In the genomic region with DNA sequence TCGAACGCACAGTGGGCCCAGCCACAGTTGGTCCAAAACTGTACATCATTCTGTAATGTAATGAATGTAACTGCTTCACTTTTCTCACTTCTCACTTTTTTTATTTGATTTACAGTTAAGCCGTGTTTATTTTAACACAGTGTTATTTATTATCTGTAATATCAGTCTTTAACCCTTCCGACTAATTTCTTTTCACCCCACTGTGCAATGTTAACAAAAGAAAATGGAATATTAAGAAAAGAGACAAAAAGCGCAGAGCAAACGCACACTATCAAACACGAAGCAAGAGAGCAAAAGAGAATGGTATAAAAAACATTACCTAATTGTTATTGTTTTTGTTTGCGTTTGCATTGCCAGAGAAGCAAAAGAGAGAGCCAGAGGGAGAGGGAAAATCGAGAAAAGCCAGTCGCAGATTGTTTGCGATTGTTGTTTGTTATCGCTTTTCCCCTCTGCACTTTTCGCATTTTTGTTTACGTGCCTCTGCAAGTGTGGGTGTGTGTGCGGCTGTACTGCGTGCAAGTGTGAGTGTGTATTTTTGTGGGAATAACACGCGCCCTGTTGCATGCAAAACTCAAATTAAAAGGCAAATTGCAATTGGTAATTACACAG, we compare ENCODE assay signal across 1 fruit fly cellular context.
TF ChIP-seq lines count a peak whose summit lies in the region.

No protein-coding gene starts in this region.

TF ChIP-seq in whole organism, embryonic, 481 proteins besides CTCF, POLR2A, EP300 and RAD21 (continued from another document and continues in another):
- TF ChIP-seq Chrac-16 (GFP tag; optimal IDR thresholded peaks at IDR 0.05; lab: Kevin White, UChicago) = peak; percentile 98
- TF ChIP-seq HHEX (GFP tag; optimal IDR thresholded peaks at IDR 0.05; lab: Kevin White, UChicago) = peak; percentile 98
- TF ChIP-seq tup (GFP tag; optimal IDR thresholded peaks at IDR 0.05; lab: Kevin White, UChicago) = peak; percentile 97
- TF ChIP-seq Elba2 (GFP tag; optimal IDR thresholded peaks at IDR 0.05; lab: Kevin White, UChicago) = peak; percentile 65
- peak; percentile 89 for TF ChIP-seq CG4404 (GFP tag; IDR thresholded peaks at IDR 0.05; lab: Robert Waterston, UW)
- TF ChIP-seq CG10366 (GFP tag; IDR thresholded peaks at IDR 0.05; lab: Robert Waterston, UW) = peak; percentile 97
- peak; percentile 96 for TF ChIP-seq CG13123 (GFP tag; optimal IDR thresholded peaks at IDR 0.05; lab: Kevin White, UChicago)
- peak; percentile 87 for TF ChIP-seq ssp (GFP tag; IDR thresholded peaks at IDR 0.05; lab: Robert Waterston, UW)
- peak; percentile 96 for TF ChIP-seq vfl (GFP tag; optimal IDR thresholded peaks at IDR 0.05; lab: Kevin White, UChicago)
- TF ChIP-seq Doc3 (GFP tag; IDR thresholded peaks at IDR 0.05; lab: Robert Waterston, UW; ENCODE audit: partially characterized antibody) = no peak
- peak; percentile 98 for TF ChIP-seq CG17361 (GFP tag; IDR thresholded peaks at IDR 0.05; lab: Robert Waterston, UW)
- peak; percentile 98 for TF ChIP-seq CG10654 (GFP tag; optimal IDR thresholded peaks at IDR 0.05; lab: Kevin White, UChicago)
- peak; percentile 96 for TF ChIP-seq trem (tag; optimal IDR thresholded peaks at IDR 0.05; lab: Kevin White, UChicago)
- TF ChIP-seq slp2 (GFP tag; optimal IDR thresholded peaks at IDR 0.05; lab: Kevin White, UChicago) = peak; percentile 98
- peak; percentile 98 for TF ChIP-seq CG13296 (GFP tag; optimal IDR thresholded peaks at IDR 0.05; lab: Kevin White, UChicago)
- TF ChIP-seq CG32772 (GFP tag; IDR thresholded peaks at IDR 0.05; lab: Robert Waterston, UW) = peak; percentile 97
- peak; percentile 90 for TF ChIP-seq CG6175 (GFP tag; IDR thresholded peaks at IDR 0.05; lab: Robert Waterston, UW)
- peak; percentile 99 for TF ChIP-seq CG12219 (GFP tag; optimal IDR thresholded peaks at IDR 0.05; lab: Kevin White, UChicago)
- TF ChIP-seq MTF-1 (GFP tag; optimal IDR thresholded peaks at IDR 0.05; lab: Kevin White, UChicago; ENCODE audit: borderline replicate concordance) = peak; percentile 96
- TF ChIP-seq Hr3 (GFP tag; optimal IDR thresholded peaks at IDR 0.05; lab: Kevin White, UChicago) = peak; percentile 97
- TF ChIP-seq chinmo (GFP tag; IDR thresholded peaks at IDR 0.05; lab: Robert Waterston, UW; ENCODE audit: partially characterized antibody) = peak; percentile 96
- peak; percentile 97 for TF ChIP-seq ase (GFP tag; IDR thresholded peaks at IDR 0.05; lab: Robert Waterston, UW)
- TF ChIP-seq Dp (GFP tag; optimal IDR thresholded peaks at IDR 0.05; lab: Kevin White, UChicago) = peak; percentile 35
- peak; percentile 99 for TF ChIP-seq Oli (tag; optimal IDR thresholded peaks at IDR 0.05; lab: Kevin White, UChicago)
- TF ChIP-seq CG12769 (tag; optimal IDR thresholded peaks at IDR 0.05; lab: Kevin White, UChicago) = peak; percentile 98
- peak; percentile 94 for TF ChIP-seq zfh2 (GFP tag; optimal IDR thresholded peaks at IDR 0.05; lab: Kevin White, UChicago)
- TF ChIP-seq CG13775 (GFP tag; optimal IDR thresholded peaks at IDR 0.05; lab: Kevin White, UChicago) = peak; percentile 96
- peak; percentile 96 for TF ChIP-seq CG6854 (GFP tag; optimal IDR thresholded peaks at IDR 0.05; lab: Kevin White, UChicago)
- peak; percentile 99 for TF ChIP-seq CG11398 (GFP tag; optimal IDR thresholded peaks at IDR 0.05; lab: Kevin White, UChicago)
- peak; percentile 99 for TF ChIP-seq CG7839 (tag; optimal IDR thresholded peaks at IDR 0.05; lab: Kevin White, UChicago)
- peak; percentile 98 for TF ChIP-seq Hmr (GFP tag; optimal IDR thresholded peaks at IDR 0.05; lab: Kevin White, UChicago)
- TF ChIP-seq CG12104 (GFP tag; optimal IDR thresholded peaks at IDR 0.05; lab: Kevin White, UChicago) = peak; percentile 96
- TF ChIP-seq Ets97D (GFP tag; optimal IDR thresholded peaks at IDR 0.05; lab: Kevin White, UChicago) = peak; percentile 94
- peak; percentile 95 for TF ChIP-seq CG3847 (GFP tag; IDR thresholded peaks at IDR 0.05; lab: Robert Waterston, UW)
- peak; percentile 98 for TF ChIP-seq CG13424 (tag; optimal IDR thresholded peaks at IDR 0.05; lab: Kevin White, UChicago)
- peak; percentile 95 for TF ChIP-seq CG1024 (GFP tag; IDR thresholded peaks at IDR 0.05; lab: Robert Waterston, UW)
- TF ChIP-seq onecut (GFP tag; IDR thresholded peaks at IDR 0.05; lab: Robert Waterston, UW) = peak; percentile 96
- TF ChIP-seq Gug (GFP tag; IDR thresholded peaks at IDR 0.05; lab: Robert Waterston, UW) = peak; percentile 94
- no peak; the same call in 1 of the 2 replicates for TF ChIP-seq amos (GFP tag; IDR thresholded peaks at IDR 0.05; lab: Robert Waterston, UW; ENCODE audit: partially characterized antibody)
- TF ChIP-seq CG14441 (GFP tag; IDR thresholded peaks at IDR 0.05; lab: Robert Waterston, UW) = peak; percentile 98
- TF ChIP-seq Ptx1 (GFP tag; IDR thresholded peaks at IDR 0.05; lab: Robert Waterston, UW) = peak; percentile 98
- peak; percentile 97 for TF ChIP-seq nerfin-1 (tag; optimal IDR thresholded peaks at IDR 0.05; lab: Kevin White, UChicago)
- peak; percentile 70 for TF ChIP-seq bigmax (GFP tag; optimal IDR thresholded peaks at IDR 0.05; lab: Kevin White, UChicago)
- TF ChIP-seq sqz (GFP tag; optimal IDR thresholded peaks at IDR 0.05; lab: Kevin White, UChicago) = peak; percentile 99
- TF ChIP-seq Xbp1 (GFP tag; optimal IDR thresholded peaks at IDR 0.05; lab: Kevin White, UChicago) = peak; percentile 99
- TF ChIP-seq CG13624 (GFP tag; optimal IDR thresholded peaks at IDR 0.05; lab: Kevin White, UChicago) = peak; percentile 98
- peak; percentile 98 for TF ChIP-seq CG6689 (GFP tag; IDR thresholded peaks at IDR 0.05; lab: Robert Waterston, UW)
- TF ChIP-seq az2 (GFP tag; optimal IDR thresholded peaks at IDR 0.05; lab: Kevin White, UChicago) = peak; percentile 99
- TF ChIP-seq Kr (GFP tag; optimal IDR thresholded peaks at IDR 0.05; lab: Kevin White, UChicago) = peak; percentile 98
- TF ChIP-seq ttk (GFP tag; IDR thresholded peaks at IDR 0.05; lab: Robert Waterston, UW) = peak; percentile 97
- TF ChIP-seq fd102C (GFP tag; optimal IDR thresholded peaks at IDR 0.05; lab: Kevin White, UChicago) = peak; percentile 93
- peak; percentile 98 to 99 for TF ChIP-seq Hr51 (GFP tag; optimal IDR thresholded peaks at IDR 0.05; lab: Kevin White, UChicago)
- TF ChIP-seq CG5953 (GFP tag; IDR thresholded peaks at IDR 0.05; lab: Robert Waterston, UW) = peak; percentile 98
- peak; percentile 100 for TF ChIP-seq Ets65A (GFP tag; lab: Kevin White, UChicago)
- TF ChIP-seq CG2712 (tag; optimal IDR thresholded peaks at IDR 0.05; lab: Kevin White, UChicago) = peak; percentile 99
- peak; percentile 88 for TF ChIP-seq Taf1 (GFP tag; IDR thresholded peaks at IDR 0.05; lab: Robert Waterston, UW)
- peak; percentile 92 for TF ChIP-seq CG9932 (GFP tag; IDR thresholded peaks at IDR 0.05; lab: Robert Waterston, UW)
- TF ChIP-seq Mes4 (GFP tag; optimal IDR thresholded peaks at IDR 0.05; lab: Kevin White, UChicago) = peak; percentile 99
- peak; percentile 97 for TF ChIP-seq chm (GFP tag; IDR thresholded peaks at IDR 0.05; lab: Robert Waterston, UW)
- no peak for TF ChIP-seq Hmx (GFP tag; optimal IDR thresholded peaks at IDR 0.05; lab: Kevin White, UChicago)
- peak; percentile 98 for TF ChIP-seq CG30431 (GFP tag; optimal IDR thresholded peaks at IDR 0.05; lab: Kevin White, UChicago)
- peak; percentile 96 for TF ChIP-seq CG17385 (GFP tag; optimal IDR thresholded peaks at IDR 0.05; lab: Kevin White, UChicago)
- TF ChIP-seq Fer3 (tag; optimal IDR thresholded peaks at IDR 0.05; lab: Kevin White, UChicago) = peak; percentile 97
- peak; percentile 96 for TF ChIP-seq CG7372 (GFP tag; IDR thresholded peaks at IDR 0.05; lab: Robert Waterston, UW)
- peak; percentile 99 for TF ChIP-seq CG17568 (GFP tag; optimal IDR thresholded peaks at IDR 0.05; lab: Kevin White, UChicago)
- TF ChIP-seq CG17829 (tag; optimal IDR thresholded peaks at IDR 0.05; lab: Kevin White, UChicago) = peak; percentile 99
- TF ChIP-seq H2.0 (GFP tag; IDR thresholded peaks at IDR 0.05; lab: Robert Waterston, UW) = peak; percentile 97
- peak in 1 of 2 experiments; percentile 99 for TF ChIP-seq Eip74EF (GFP tag; optimal IDR thresholded peaks at IDR 0.05; lab: Kevin White, UChicago)
- peak; percentile 97 for TF ChIP-seq Atf3 (GFP tag; optimal IDR thresholded peaks at IDR 0.05; lab: Kevin White, UChicago)
- TF ChIP-seq CG30403 (GFP tag; optimal IDR thresholded peaks at IDR 0.05; lab: Kevin White, UChicago) = peak; percentile 99
- TF ChIP-seq CG9727 (GFP tag; optimal IDR thresholded peaks at IDR 0.05; lab: Kevin White, UChicago) = peak; percentile 98
- peak; percentile 97 for TF ChIP-seq eyg (GFP tag; optimal IDR thresholded peaks at IDR 0.05; lab: Kevin White, UChicago)
- peak; percentile 90 for TF ChIP-seq ro (GFP tag; IDR thresholded peaks at IDR 0.05; lab: Robert Waterston, UW)
- TF ChIP-seq zf30C (GFP tag; optimal IDR thresholded peaks at IDR 0.05; lab: Kevin White, UChicago) = no peak
- TF ChIP-seq D (optimal IDR thresholded peaks at IDR 0.05; lab: Kevin White, UChicago) = no peak
- peak; percentile 99 for TF ChIP-seq D (GFP tag; optimal IDR thresholded peaks at IDR 0.05; lab: Kevin White, UChicago)
- peak; percentile 97 for TF ChIP-seq slbo (GFP tag; IDR thresholded peaks at IDR 0.05; lab: Robert Waterston, UW)
- no peak; the same call in 1 of the 2 replicates for TF ChIP-seq Doc2 (GFP tag; IDR thresholded peaks at IDR 0.05; lab: Robert Waterston, UW)
- 0 out of 3 replicates have a peak, but pooled peaks have one; percentile 36 for TF ChIP-seq vnd (GFP tag; IDR thresholded peaks at IDR 0.05; lab: Robert Waterston, UW; ENCODE audit: partially characterized antibody)
- peak; percentile 98 for TF ChIP-seq dysf (GFP tag; IDR thresholded peaks at IDR 0.05; lab: Robert Waterston, UW)
- peak; percentile 96 for TF ChIP-seq CG15011 (GFP tag; optimal IDR thresholded peaks at IDR 0.05; lab: Kevin White, UChicago)
- TF ChIP-seq crc (GFP tag; optimal IDR thresholded peaks at IDR 0.05; lab: Kevin White, UChicago) = peak; percentile 98
- peak; percentile 98 for TF ChIP-seq CG33213 (GFP tag; optimal IDR thresholded peaks at IDR 0.05; lab: Kevin White, UChicago)
- TF ChIP-seq hbn (GFP tag; IDR thresholded peaks at IDR 0.05; lab: Robert Waterston, UW; ENCODE audit: partially characterized antibody) = 0 out of 2 replicates have a peak, but pooled peaks have one; percentile 17
- TF ChIP-seq crol (GFP tag; IDR thresholded peaks at IDR 0.05; lab: Robert Waterston, UW) = peak; percentile 68
- TF ChIP-seq NK7.1 (GFP tag; optimal IDR thresholded peaks at IDR 0.05; lab: Kevin White, UChicago) = peak; percentile 98
- TF ChIP-seq CG11456 (GFP tag; IDR thresholded peaks at IDR 0.05; lab: Robert Waterston, UW) = peak; percentile 96
- TF ChIP-seq ham (GFP tag; IDR thresholded peaks at IDR 0.05; lab: Robert Waterston, UW) = peak; percentile 85
- TF ChIP-seq CG34224 (GFP tag; IDR thresholded peaks at IDR 0.05; lab: Robert Waterston, UW; ENCODE audit: partially characterized antibody) = no peak
- peak; percentile 95 for TF ChIP-seq C15 (GFP tag; IDR thresholded peaks at IDR 0.05; lab: Robert Waterston, UW)
- TF ChIP-seq CG8089 (GFP tag; optimal IDR thresholded peaks at IDR 0.05; lab: Kevin White, UChicago) = peak; percentile 98
- TF ChIP-seq CG11695 (GFP tag; IDR thresholded peaks at IDR 0.05; lab: Robert Waterston, UW) = peak; percentile 98
- peak; percentile 99 for TF ChIP-seq Sox102F (GFP tag; optimal IDR thresholded peaks at IDR 0.05; lab: Kevin White, UChicago)
- TF ChIP-seq MESR4 (GFP tag; optimal IDR thresholded peaks at IDR 0.05; lab: Kevin White, UChicago) = peak; percentile 90
- TF ChIP-seq CG4854 (GFP tag; optimal IDR thresholded peaks at IDR 0.05; lab: Kevin White, UChicago) = peak; percentile 98
- TF ChIP-seq sens (GFP tag; lab: Kevin White, UChicago) = peak; percentile 100
- TF ChIP-seq CG1603 (tag; optimal IDR thresholded peaks at IDR 0.05; lab: Kevin White, UChicago) = peak; percentile 98
- TF ChIP-seq ap (GFP tag; IDR thresholded peaks at IDR 0.05; lab: Robert Waterston, UW) = peak; percentile 97
- no peak for TF ChIP-seq h (optimal IDR thresholded peaks at IDR 0.05; lab: Kevin White, UChicago)
- TF ChIP-seq yki (optimal IDR thresholded peaks at IDR 0.05; lab: Kevin White, UChicago) = no peak
- peak; percentile 99 for TF ChIP-seq CG1529 (GFP tag; optimal IDR thresholded peaks at IDR 0.05; lab: Kevin White, UChicago)
- TF ChIP-seq wdn (GFP tag; IDR thresholded peaks at IDR 0.05; lab: Robert Waterston, UW) = peak; percentile 94
- peak; percentile 99 for TF ChIP-seq HmgZ (tag; optimal IDR thresholded peaks at IDR 0.05; lab: Kevin White, UChicago)
- TF ChIP-seq CG11723 (GFP tag; optimal IDR thresholded peaks at IDR 0.05; lab: Kevin White, UChicago) = peak; percentile 98
- peak; percentile 95 for TF ChIP-seq twi (tag; optimal IDR thresholded peaks at IDR 0.05; lab: Kevin White, UChicago)
- peak; percentile 97 for TF ChIP-seq CG3407 (GFP tag; optimal IDR thresholded peaks at IDR 0.05; lab: Kevin White, UChicago)
- peak; percentile 97 for TF ChIP-seq CG3838 (GFP tag; optimal IDR thresholded peaks at IDR 0.05; lab: Kevin White, UChicago)
- TF ChIP-seq Trl (optimal IDR thresholded peaks at IDR 0.05; lab: Kevin White, UChicago) = peak; percentile 69 to 89
- peak; percentile 99 for TF ChIP-seq Trl (GFP tag; optimal IDR thresholded peaks at IDR 0.05; lab: Kevin White, UChicago)
- peak; percentile 25; the same call in 1 of the 3 replicates for TF ChIP-seq Opbp (GFP tag; IDR thresholded peaks at IDR 0.05; lab: Robert Waterston, UW; ENCODE audit: partially characterized antibody)
- TF ChIP-seq CG13287 (GFP tag; IDR thresholded peaks at IDR 0.05; lab: Robert Waterston, UW; ENCODE audit: partially characterized antibody) = peak; percentile 61
- TF ChIP-seq gsb-n (tag; optimal IDR thresholded peaks at IDR 0.05; lab: Kevin White, UChicago) = peak; percentile 99
- peak; percentile 98 for TF ChIP-seq mam (GFP tag; optimal IDR thresholded peaks at IDR 0.05; lab: Kevin White, UChicago)
- TF ChIP-seq pzg (GFP tag; optimal IDR thresholded peaks at IDR 0.05; lab: Kevin White, UChicago) = peak; percentile 15
- peak; percentile 93 for TF ChIP-seq CG7271 (tag; optimal IDR thresholded peaks at IDR 0.05; lab: Kevin White, UChicago)
- peak; percentile 83 for TF ChIP-seq z (GFP tag; IDR thresholded peaks at IDR 0.05; lab: Robert Waterston, UW)
- peak; percentile 88 for TF ChIP-seq Poxn (GFP tag; IDR thresholded peaks at IDR 0.05; lab: Robert Waterston, UW)
- peak; percentile 93 for TF ChIP-seq luna (GFP tag; optimal IDR thresholded peaks at IDR 0.05; lab: Kevin White, UChicago)
- peak; percentile 95 for TF ChIP-seq Dbx (GFP tag; IDR thresholded peaks at IDR 0.05; lab: Robert Waterston, UW)
- peak; percentile 98 for TF ChIP-seq NfI (GFP tag; optimal IDR thresholded peaks at IDR 0.05; lab: Kevin White, UChicago)
- TF ChIP-seq CG1647 (GFP tag; optimal IDR thresholded peaks at IDR 0.05; lab: Kevin White, UChicago) = peak; percentile 97
- TF ChIP-seq lilli (GFP tag; optimal IDR thresholded peaks at IDR 0.05; lab: Kevin White, UChicago) = peak; percentile 98
